Fruit fly (Drosophila melanogaster) whole organism, pupa: ENCODE data around the gene dpr2.
A peak's percentile ranks its signal among the peaks of the same experiment; 100 is the strongest.

ENCODE experiments used
- CG10348 ChIP-seq: fragments of 200-800 bp; sonication (Bioruptor generic); IDR thresholded peaks from 2 replicates; pipeline ENCODE4 v1.3.6; 2022; ENCODE audit warnings: missing biosample characterization, missing genetic modification characterization
- CG12605 ChIP-seq: fragments of 200-800 bp; sonication (Bioruptor generic); IDR thresholded peaks from 2 replicates; pipeline ENCODE4 v1.3.6; 2022; ENCODE audit warnings: missing biosample characterization, missing genetic modification characterization
- CG13204 ChIP-seq: fragments of 200-800 bp; sonication (Bioruptor generic); optimal IDR thresholded peaks from 2 replicates; lab custom pipeline; 2018; ENCODE audit warnings: missing biosample characterization, mild to moderate bottlenecking, missing genetic modification characterization, moderate library complexity
- CG14655 ChIP-seq: fragments of 200-800 bp; sonication (Bioruptor generic); optimal IDR thresholded peaks from 3 replicates; lab custom pipeline; 2017; ENCODE audit warnings: mild to moderate bottlenecking, missing biosample characterization, missing genetic modification reagents, missing genetic modification characterization
- CG15710 ChIP-seq: fragments of 200-800 bp; sonication (Bioruptor generic); optimal IDR thresholded peaks from 2 replicates; lab custom pipeline; 2018; ENCODE audit warnings: missing biosample characterization, mild to moderate bottlenecking, missing genetic modification characterization, moderate library complexity
- CG17806 ChIP-seq: fragments of 200-800 bp; sonication (Bioruptor generic); optimal IDR thresholded peaks from 2 replicates; lab custom pipeline; 2018; ENCODE audit warnings: missing biosample characterization, mild to moderate bottlenecking, missing genetic modification characterization, moderate library complexity
- CG32121 ChIP-seq: fragments of 200-800 bp; sonication (Bioruptor generic); IDR thresholded peaks from 2 replicates; pipeline ENCODE4 v1.3.6; 2022; ENCODE audit warnings: missing biosample characterization, missing genetic modification characterization
- CG34367 ChIP-seq: fragments of 200-800 bp; sonication (Bioruptor generic); optimal IDR thresholded peaks from 2 replicates; lab custom pipeline; 2018; ENCODE audit warnings: missing biosample characterization, mild to moderate bottlenecking, missing genetic modification characterization
- CG4496 ChIP-seq: fragments of 200-800 bp; sonication (Bioruptor generic); IDR thresholded peaks from 3 replicates; pipeline ENCODE4 v1.3.6; 2022; ENCODE audit warnings: missing biosample characterization, missing genetic modification characterization
- CG8159 ChIP-seq: fragments of 200-800 bp; sonication (Bioruptor generic); optimal IDR thresholded peaks from 3 replicates; lab custom pipeline; 2018; ENCODE audit warnings: missing biosample characterization, mild to moderate bottlenecking, missing genetic modification characterization, moderate library complexity
- CG8301 ChIP-seq: fragments of 200-800 bp; sonication (Bioruptor generic); optimal IDR thresholded peaks from 2 replicates; lab custom pipeline; 2018; ENCODE audit warnings: missing biosample characterization, mild to moderate bottlenecking, missing genetic modification characterization
- CG9948 ChIP-seq: fragments of 200-800 bp; sonication (Bioruptor generic); optimal IDR thresholded peaks from 2 replicates; lab custom pipeline; 2018; ENCODE audit warnings: missing biosample characterization, mild to moderate bottlenecking, missing genetic modification characterization, moderate library complexity
- D1 ChIP-seq: fragments of 200-800 bp; sonication (Bioruptor generic); optimal IDR thresholded peaks from 2 replicates; lab custom pipeline; 2018; ENCODE audit warnings: missing biosample characterization, mild to moderate bottlenecking, missing genetic modification characterization, moderate library complexity
- EcR ChIP-seq: fragments of 200-800 bp; sonication (Bioruptor generic); optimal IDR thresholded peaks from 3 replicates; lab custom pipeline; 2019; ENCODE audit warnings: missing biosample characterization, missing genetic modification characterization, mild to moderate bottlenecking, moderate library complexity, missing genetic modification reagents
- Ets98B ChIP-seq: fragments of 200-800 bp; sonication (Bioruptor generic); IDR thresholded peaks from 2 replicates; pipeline ENCODE4 v1.3.6; 2022; ENCODE audit warnings: missing biosample characterization, missing genetic modification characterization
- Pif1A ChIP-seq: fragments of 200-800 bp; sonication (Bioruptor generic); optimal IDR thresholded peaks from 3 replicates; lab custom pipeline; 2016; ENCODE audit warnings: missing biosample characterization, missing genetic modification characterization
- Pif1B ChIP-seq: fragments of 200-800 bp; sonication (Bioruptor generic); optimal IDR thresholded peaks from 3 replicates; lab custom pipeline; 2016; ENCODE audit warnings: missing biosample characterization, missing genetic modification characterization
- Snoo ChIP-seq: fragments of 200-800 bp; sonication (Bioruptor generic); optimal IDR thresholded peaks from 3 replicates; lab custom pipeline; 2017; ENCODE audit warnings: missing biosample characterization, mild to moderate bottlenecking, missing genetic modification characterization, inconsistent platforms
- fd96Ca ChIP-seq: fragments of 200-800 bp; sonication (Bioruptor generic); IDR thresholded peaks from 3 replicates; pipeline ENCODE4 v1.3.6; 2022; ENCODE audit warnings: missing biosample characterization, missing genetic modification characterization
- gl ChIP-seq: fragments of 200-800 bp; sonication (Bioruptor generic); optimal IDR thresholded peaks from 2 replicates; lab custom pipeline; 2018; ENCODE audit warnings: missing biosample characterization, mild to moderate bottlenecking, missing genetic modification characterization
- rn ChIP-seq: fragments of 200-800 bp; sonication (Bioruptor generic); IDR thresholded peaks from 2 replicates; pipeline ENCODE4 v1.3.6; 2022; ENCODE audit warnings: missing biosample characterization, missing genetic modification characterization

dpr2 gene

DNA sequence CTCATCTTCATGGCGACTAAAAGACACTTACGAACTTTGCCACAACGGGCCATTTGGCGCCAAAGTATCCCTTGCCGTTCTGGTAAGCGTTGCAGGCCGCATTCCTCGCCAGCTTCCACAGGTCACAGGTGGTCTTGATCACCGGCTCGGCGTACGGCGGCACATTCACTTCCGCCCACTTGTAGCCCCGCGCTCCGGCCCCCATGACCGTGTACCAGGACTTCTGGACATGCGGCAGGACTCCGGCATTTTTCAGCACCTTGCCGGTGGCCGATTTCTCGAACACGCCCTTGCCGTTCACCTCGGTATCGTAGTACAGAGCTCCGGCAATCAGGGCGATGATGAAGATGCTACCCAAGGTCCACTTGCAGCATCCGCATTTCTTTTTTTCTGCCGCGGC lies 2.0 kb upstream of the dpr2 start:
- TF ChIP-seq Pif1B (no peak), CG34367 (tag; lab: Kevin White, UChicago) (no peak), Pif1A (GFP tag; lab: Kevin White, UChicago) (no peak), rn (no peak), CG4496 (GFP tag; lab: Robert Waterston, UW) (no peak), CG17806 (no peak), fd96Ca (GFP tag; lab: Robert Waterston, UW) (no peak), D1 (tag; lab: Kevin White, UChicago) (no peak), CG9948 (tag; lab: Kevin White, UChicago) (no peak), Ets98B (GFP tag; lab: Robert Waterston, UW) (no peak), CG8159 (tag; lab: Kevin White, UChicago) (no peak), CG32121 (no peak)

DNA sequence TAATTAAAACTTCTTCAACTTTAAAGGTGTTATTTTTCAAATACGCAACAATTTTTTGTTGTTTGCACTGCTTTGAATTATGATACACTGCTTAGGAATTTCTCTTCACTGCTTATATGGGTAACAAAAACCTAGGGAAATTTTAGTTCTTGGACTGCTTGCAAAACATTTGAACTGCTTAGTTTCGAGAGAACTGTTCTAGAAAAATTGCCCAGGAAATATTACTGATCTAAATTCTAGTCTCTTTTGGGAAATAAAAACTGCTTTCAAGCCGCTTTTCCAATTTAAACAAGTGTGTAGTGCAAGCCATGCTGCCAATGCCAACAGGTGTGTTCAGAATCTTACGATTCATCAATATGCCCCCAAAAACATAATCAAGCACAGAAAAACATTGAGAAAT lies 540 bp upstream of the dpr2 start:
- TF ChIP-seq CG12605 (GFP tag; lab: Robert Waterston, UW) (peak; percentile 66), CG10348 (GFP tag; lab: Robert Waterston, UW) (no peak)

dm6 chr2L:10947815-10948214 lies 16.1 kb downstream of the dpr2 start:
- TF ChIP-seq CG4496 (GFP tag; lab: Robert Waterston, UW): peak; percentile 54; the same call in 2 of the 3 replicates
- peak; percentile 78 for TF ChIP-seq CG32121
- TF ChIP-seq, all 21 proteins: peak for 2; not testable (repeated sequence) for 19

DNA sequence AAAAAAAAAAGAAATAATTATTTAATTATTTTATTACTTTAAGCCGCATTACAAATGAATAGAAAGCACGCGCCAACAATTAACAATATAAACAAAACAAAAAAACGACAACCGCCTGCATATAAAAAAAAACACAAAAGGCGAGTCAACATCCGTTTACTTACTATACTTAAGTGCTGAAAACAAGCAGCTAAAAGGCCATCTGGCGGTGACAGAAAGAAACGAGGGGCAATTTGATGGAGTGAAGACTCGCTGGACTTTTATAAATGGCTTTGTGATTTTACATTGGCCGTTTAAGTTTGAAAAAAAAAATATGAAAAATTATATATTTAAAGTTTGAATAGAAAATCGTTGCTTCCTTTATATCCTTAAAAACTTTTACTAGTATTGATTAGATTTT lies 23.8 kb downstream of the dpr2 start:
- TF ChIP-seq gl (tag; lab: Kevin White, UChicago) (no peak), Ets98B (GFP tag; lab: Robert Waterston, UW) (no peak), CG15710 (tag; lab: Kevin White, UChicago) (no peak), CG8159 (tag; lab: Kevin White, UChicago) (no peak)

- no peak for TF ChIP-seq CG17806
- TF ChIP-seq Ets98B (GFP tag; lab: Robert Waterston, UW): no peak
- no peak for TF ChIP-seq Pif1B
- no peak for TF ChIP-seq CG13204 (GFP tag; lab: Kevin White, UChicago)
- no peak for TF ChIP-seq Snoo (tag; lab: Kevin White, UChicago)
- no peak for TF ChIP-seq CG4496 (GFP tag; lab: Robert Waterston, UW)
- TF ChIP-seq CG34367 (tag; lab: Kevin White, UChicago): no peak
- TF ChIP-seq fd96Ca (GFP tag; lab: Robert Waterston, UW): no peak
- no peak for TF ChIP-seq EcR (GFP tag; lab: Kevin White, UChicago)
- TF ChIP-seq CG8301 (tag; lab: Kevin White, UChicago): no peak
- TF ChIP-seq CG10348 (GFP tag; lab: Robert Waterston, UW): no peak
- no peak for TF ChIP-seq CG14655 (GFP tag; lab: Kevin White, UChicago)
- no peak for TF ChIP-seq rn
- TF ChIP-seq CG32121: no peak
- no peak for TF ChIP-seq Pif1A (GFP tag; lab: Kevin White, UChicago)
- no peak for TF ChIP-seq gl (tag; lab: Kevin White, UChicago)
- TF ChIP-seq, all 21 proteins: peak for 0
Measured at dm6 chr2L:10936362-10936761, 27.6 kb downstream of the dpr2 start, which contains the start of gene CG14072. CG14072 (plus strand) TSS chr2L:10936662.

DNA sequence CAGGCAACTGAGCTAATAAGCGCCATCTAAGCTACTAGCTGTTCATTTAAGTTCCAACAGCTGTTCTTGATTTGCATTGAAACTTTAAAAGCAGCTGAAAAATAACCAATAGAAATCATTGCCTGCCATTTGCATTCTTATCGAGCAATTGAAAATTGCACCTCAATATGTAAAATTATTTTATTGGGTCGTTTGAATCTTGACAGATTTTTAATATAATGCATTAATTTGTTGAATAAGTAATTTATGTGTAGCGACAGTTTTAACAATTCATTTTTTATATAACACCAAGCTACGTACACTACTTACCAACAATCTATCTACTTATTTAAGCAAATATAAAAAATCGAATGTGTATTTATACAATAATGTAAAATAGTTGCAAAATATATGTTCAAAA lies 53.4 kb downstream of the dpr2 start, which contains the start of gene CG14069:
Gene CG14069, minus strand, starts transcription at position 101 of the 400 bp plus-strand sequence.
- TF ChIP-seq CG15710 (tag; lab: Kevin White, UChicago): no peak
- TF ChIP-seq fd96Ca (GFP tag; lab: Robert Waterston, UW): no peak
- no peak for TF ChIP-seq EcR (GFP tag; lab: Kevin White, UChicago)
- no peak for TF ChIP-seq Ets98B (GFP tag; lab: Robert Waterston, UW)
- TF ChIP-seq CG8159 (tag; lab: Kevin White, UChicago): no peak
- TF ChIP-seq CG8301 (tag; lab: Kevin White, UChicago): no peak
- TF ChIP-seq CG14655 (GFP tag; lab: Kevin White, UChicago): no peak
- no peak for TF ChIP-seq rn
- no peak for TF ChIP-seq Pif1A (GFP tag; lab: Kevin White, UChicago)
- no peak for TF ChIP-seq Pif1B
- no peak for TF ChIP-seq CG32121
- no peak for TF ChIP-seq CG34367 (tag; lab: Kevin White, UChicago)

DNA sequence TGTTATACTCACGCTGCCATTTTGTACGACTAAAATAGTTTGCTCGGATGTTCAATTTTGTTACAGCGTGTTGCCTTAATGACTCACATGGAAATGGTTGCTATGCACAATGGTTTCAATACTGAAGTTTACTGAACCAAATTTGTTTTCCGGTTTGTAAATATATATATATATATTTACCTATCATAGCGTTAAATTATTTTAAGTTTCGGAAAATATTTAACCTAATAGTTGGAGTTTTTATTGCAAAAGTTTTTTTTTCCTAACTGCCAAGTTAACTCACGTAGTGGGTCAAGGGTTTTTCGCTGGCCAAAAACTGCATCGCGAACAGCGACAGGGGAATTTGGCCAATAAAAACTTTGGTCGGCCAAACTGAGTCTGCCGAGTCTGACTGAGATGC lies 55.2 kb downstream of the dpr2 start, which contains the start of gene CG7309:
Gene CG7309, minus strand, starts transcription at position 101 of the 400 bp plus-strand sequence.
- TF ChIP-seq CG32121 (no peak), Pif1A (GFP tag; lab: Kevin White, UChicago) (no peak), CG10348 (GFP tag; lab: Robert Waterston, UW) (no peak), gl (tag; lab: Kevin White, UChicago) (no peak)

- no peak for TF ChIP-seq CG12605 (GFP tag; lab: Robert Waterston, UW)
- no peak for TF ChIP-seq CG32121
- TF ChIP-seq fd96Ca (GFP tag; lab: Robert Waterston, UW): no peak
- no peak for TF ChIP-seq EcR (GFP tag; lab: Kevin White, UChicago)
- TF ChIP-seq CG9948 (tag; lab: Kevin White, UChicago): no peak
- TF ChIP-seq D1 (tag; lab: Kevin White, UChicago): no peak
- TF ChIP-seq CG14655 (GFP tag; lab: Kevin White, UChicago): no peak
- TF ChIP-seq CG13204 (GFP tag; lab: Kevin White, UChicago): no peak
- TF ChIP-seq CG15710 (tag; lab: Kevin White, UChicago): no peak
- no peak for TF ChIP-seq Pif1B
- no peak for TF ChIP-seq CG8159 (tag; lab: Kevin White, UChicago)
- TF ChIP-seq Snoo (tag; lab: Kevin White, UChicago): no peak
Measured at dm6 chr2L:10901685-10902084, 62.3 kb downstream of the dpr2 start, which contains the start of gene CG14070. CG14070 (minus strand) TSS chr2L:10901785.
